Worm (Caenorhabditis elegans) whole organism, early embryonic: ENCODE data around the gene Y59A8B.24.

Experiments
- F13C5.2 ChIP-seq: sonication (generic microtip); optimal IDR thresholded peaks from 2 replicates; lab custom pipeline; 2017; ENCODE audit warnings: mild to moderate bottlenecking, missing genetic modification characterization, inconsistent platforms, missing compliant biosample characterization
- aly-1 ChIP-seq: sonication (generic microtip); optimal IDR thresholded peaks from 2 replicates; lab custom pipeline; 2016; ENCODE audit warnings: missing genetic modification characterization, missing compliant biosample characterization
- ama-1 ChIP-seq: fragments of 150-350 bp; optimal IDR thresholded peaks from 2 replicates; lab custom pipeline; 2014
- ceh-13 ChIP-seq: fragments of 200-800 bp; sonication (Bioruptor generic); optimal IDR thresholded peaks from 2 replicates; lab custom pipeline; 2018; ENCODE audit warnings: mild to moderate bottlenecking, missing genetic modification characterization, missing compliant biosample characterization
- ceh-36 ChIP-seq: sonication (generic microtip); optimal IDR thresholded peaks from 2 replicates; lab custom pipeline; 2016; ENCODE audit warnings: missing genetic modification characterization, inconsistent platforms, missing compliant biosample characterization
- ets-7 ChIP-seq: sonication (generic microtip); optimal IDR thresholded peaks from 2 replicates; lab custom pipeline; 2016; ENCODE audit warnings: missing genotype, missing genetic modification characterization, missing compliant biosample characterization
- flt-1 ChIP-seq: fragments of 200-800 bp; sonication (Bioruptor generic); IDR thresholded peaks from 2 replicates; pipeline ENCODE4 v1.3.6; 2022; ENCODE audit warnings: missing genetic modification characterization, missing compliant biosample characterization
- hmg-4 ChIP-seq: fragments of 200-800 bp; sonication (Bioruptor generic); optimal IDR thresholded peaks from 2 replicates; lab custom pipeline; 2018; ENCODE audit warnings: mild to moderate bottlenecking, missing genetic modification characterization, missing compliant biosample characterization
- pes-1 ChIP-seq: fragments of 200-800 bp; sonication (Bioruptor generic); IDR thresholded peaks from 2 replicates; pipeline ENCODE4 v1.3.6; 2022; ENCODE audit warnings: missing genetic modification reagents, missing genetic modification characterization, missing compliant biosample characterization
- scrt-1 ChIP-seq: fragments of 200-800 bp; sonication (Bioruptor generic); IDR thresholded peaks from 2 replicates; pipeline ENCODE4 v1.3.6; 2022; ENCODE audit warnings: missing genetic modification characterization, missing compliant biosample characterization
- sea-1 ChIP-seq: fragments of 200-800 bp; sonication (Bioruptor generic); conservative IDR thresholded peaks from 2 replicates; pipeline ENCODE4 v1.3.6; 2022; ENCODE audit warnings: missing genetic modification characterization, missing compliant biosample characterization
- tbx-11 ChIP-seq: fragments of 200-800 bp; sonication (Bioruptor generic); IDR thresholded peaks from 2 replicates; pipeline ENCODE4 v1.3.6; 2022; ENCODE audit warnings: missing genetic modification characterization, missing compliant biosample characterization
- tbx-37 ChIP-seq: fragments of 200-800 bp; sonication (Bioruptor generic); conservative IDR thresholded peaks from 2 replicates; pipeline ENCODE4 v1.3.6; 2022; ENCODE audit warnings: missing genetic modification reagents, missing genetic modification characterization, missing compliant biosample characterization
- tra-4 ChIP-seq: sonication (generic microtip); optimal IDR thresholded peaks from 2 replicates; lab custom pipeline; 2017; ENCODE audit warnings: missing genetic modification characterization, missing compliant biosample characterization

DNA sequence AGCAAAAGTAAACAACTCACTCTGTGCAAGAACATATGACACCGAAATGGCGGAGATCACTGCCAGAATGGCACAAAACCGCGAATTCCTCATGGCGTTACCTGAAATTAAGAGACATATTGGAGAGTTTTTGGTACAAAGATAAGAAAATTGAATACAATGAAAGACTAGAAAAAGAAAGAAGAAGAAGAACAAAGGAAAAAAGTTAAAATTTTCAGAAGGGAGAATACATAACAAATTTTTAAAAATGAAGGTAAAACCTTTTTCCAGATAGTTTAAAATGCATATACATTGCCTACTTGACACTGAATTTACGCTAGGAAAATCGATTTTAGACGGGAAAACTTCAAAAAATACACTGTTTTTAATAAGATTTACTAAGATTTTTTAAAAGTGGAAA, 49.5 kb downstream of the Y59A8B.24 start, which contains the start of gene lon-8:
- TF ChIP-seq ama-1 (lab: Kevin White, UChicago), result no peak
- no peak for TF ChIP-seq tbx-37
- TF ChIP-seq sea-1 (GFP tag; lab: Robert Waterston, UW), result no peak
- no peak for TF ChIP-seq pes-1
- TF ChIP-seq ceh-36 (tag; lab: Kevin White, UChicago), result no peak
- no peak for TF ChIP-seq flt-1 (GFP tag; lab: Robert Waterston, UW)
- TF ChIP-seq ets-7, result no peak
- no peak for TF ChIP-seq aly-1 (tag; lab: Kevin White, UChicago)
- no peak for TF ChIP-seq scrt-1 (GFP tag; lab: Robert Waterston, UW)
- TF ChIP-seq F13C5.2 (tag; lab: Kevin White, UChicago), result no peak
- no peak for TF ChIP-seq ceh-13 (GFP tag; lab: Kevin White, UChicago)
- TF ChIP-seq hmg-4 (GFP tag; lab: Kevin White, UChicago), result no peak
- no peak for TF ChIP-seq tbx-11
- TF ChIP-seq tra-4 (tag; lab: Kevin White, UChicago), result no peak
